Comparison of ENCODE assay signal across 3 fruit fly cellular contexts in the genomic region with DNA sequence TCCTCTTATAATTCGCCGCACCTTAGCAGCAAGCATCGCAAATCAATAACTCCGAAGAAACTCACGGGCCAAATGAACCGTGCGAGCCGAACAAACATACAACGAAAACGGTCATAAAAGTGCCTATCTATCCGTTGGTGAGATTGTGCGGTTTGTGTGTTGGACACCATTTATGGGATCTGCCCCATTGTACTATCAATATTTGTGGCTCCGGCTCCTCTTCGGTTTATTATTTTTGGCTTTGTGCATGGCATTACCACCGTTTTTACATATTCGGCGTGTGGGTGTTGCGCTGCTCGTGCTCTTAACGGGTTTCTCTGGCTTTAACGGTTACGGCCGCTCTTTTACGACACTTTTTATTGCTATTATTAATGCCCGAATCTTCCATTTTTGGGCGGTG.
TF ChIP-seq lines count a peak whose summit lies in the region.

No protein-coding gene starts in this region.

- no peak for TF ChIP-seq CTCF in whole organism, embryonic (GFP tag; optimal IDR thresholded peaks at IDR 0.05; lab: Kevin White, UChicago)

TF ChIP-seq in whole organism, embryonic, 481 proteins besides CTCF, POLR2A, EP300 and RAD21 (continues in another document):
- no peak for TF ChIP-seq CG1024 (GFP tag; IDR thresholded peaks at IDR 0.05; lab: Robert Waterston, UW)
- no peak for TF ChIP-seq scrt (GFP tag; optimal IDR thresholded peaks at IDR 0.05; lab: Kevin White, UChicago)
- TF ChIP-seq inv (GFP tag; IDR thresholded peaks at IDR 0.05; lab: Robert Waterston, UW; ENCODE audit: partially characterized antibody), result no peak
- TF ChIP-seq pita (GFP tag; optimal IDR thresholded peaks at IDR 0.05; lab: Kevin White, UChicago), result no peak
- no peak for TF ChIP-seq nau (GFP tag; optimal IDR thresholded peaks at IDR 0.05; lab: Kevin White, UChicago)
- no peak for TF ChIP-seq CG2889 (GFP tag; IDR thresholded peaks at IDR 0.05; lab: Robert Waterston, UW)
- TF ChIP-seq CG12155 (GFP tag; optimal IDR thresholded peaks at IDR 0.05; lab: Kevin White, UChicago), result no peak
- no peak for TF ChIP-seq bigmax (GFP tag; optimal IDR thresholded peaks at IDR 0.05; lab: Kevin White, UChicago)
- TF ChIP-seq CG2129 (GFP tag; IDR thresholded peaks at IDR 0.05; lab: Robert Waterston, UW; ENCODE audit: partially characterized antibody), result no peak
- no peak for TF ChIP-seq CG14710 (tag; optimal IDR thresholded peaks at IDR 0.05; lab: Kevin White, UChicago)
- TF ChIP-seq CG11085 (GFP tag; IDR thresholded peaks at IDR 0.05; lab: Robert Waterston, UW), result no peak
- no peak for TF ChIP-seq fd102C (GFP tag; optimal IDR thresholded peaks at IDR 0.05; lab: Kevin White, UChicago)
- TF ChIP-seq mirr (GFP tag; optimal IDR thresholded peaks at IDR 0.05; lab: Kevin White, UChicago), result peak; percentile 51
- TF ChIP-seq odd (GFP tag; optimal IDR thresholded peaks at IDR 0.05; lab: Kevin White, UChicago), result no peak
- no peak for TF ChIP-seq fd3F (GFP tag; optimal IDR thresholded peaks at IDR 0.05; lab: Kevin White, UChicago)
- no peak for TF ChIP-seq fd96Cb (tag; optimal IDR thresholded peaks at IDR 0.05; lab: Kevin White, UChicago)
- TF ChIP-seq mam (GFP tag; optimal IDR thresholded peaks at IDR 0.05; lab: Kevin White, UChicago), result no peak
- no peak for TF ChIP-seq ap (GFP tag; IDR thresholded peaks at IDR 0.05; lab: Robert Waterston, UW)
- no peak for TF ChIP-seq emc (GFP tag; optimal IDR thresholded peaks at IDR 0.05; lab: Kevin White, UChicago)
- TF ChIP-seq onecut (GFP tag; IDR thresholded peaks at IDR 0.05; lab: Robert Waterston, UW), result 0 out of 2 replicates have a peak, but pooled peaks have one; percentile 5
- TF ChIP-seq CG32772 (GFP tag; IDR thresholded peaks at IDR 0.05; lab: Robert Waterston, UW), result no peak
- peak; percentile 14 for TF ChIP-seq dmrt99B (tag; optimal IDR thresholded peaks at IDR 0.05; lab: Kevin White, UChicago)
- TF ChIP-seq NK7.1 (GFP tag; optimal IDR thresholded peaks at IDR 0.05; lab: Kevin White, UChicago), result no peak
- no peak for TF ChIP-seq Dfd (GFP tag; optimal IDR thresholded peaks at IDR 0.05; lab: Kevin White, UChicago)
- TF ChIP-seq pho (GFP tag; optimal IDR thresholded peaks at IDR 0.05; lab: Kevin White, UChicago), result no peak
- peak; percentile 26; the same call in 1 of the 2 replicates for TF ChIP-seq CG32532 (GFP tag; IDR thresholded peaks at IDR 0.05; lab: Robert Waterston, UW)
- TF ChIP-seq gro (GFP tag; optimal IDR thresholded peaks at IDR 0.05; lab: Kevin White, UChicago), result no peak
- no peak for TF ChIP-seq CG3163 (GFP tag; optimal IDR thresholded peaks at IDR 0.05; lab: Kevin White, UChicago)
- TF ChIP-seq Oaz (GFP tag; IDR thresholded peaks at IDR 0.05; lab: Robert Waterston, UW), result no peak

TF ChIP-seq in whole organism, prepupa, 60 proteins besides CTCF, POLR2A, EP300 and RAD21:
- TF ChIP-seq CG6163 (GFP tag; IDR thresholded peaks at IDR 0.05; lab: Robert Waterston, UW) (0 out of 3 replicates have a peak, but pooled peaks have one; percentile 5), Eip75B (GFP tag; optimal IDR thresholded peaks at IDR 0.05; lab: Kevin White, UChicago) (no peak), Eip78C (GFP tag; lab: Kevin White, UChicago) (peak; percentile 44), CG10631 (GFP tag; optimal IDR thresholded peaks at IDR 0.05; lab: Kevin White, UChicago) (no peak), fkh (GFP tag; optimal IDR thresholded peaks at IDR 0.05; lab: Kevin White, UChicago) (peak; percentile 63)
TF ChIP-seq in whole organism, prepupa: peak in this region for 3.

TF ChIP-seq in whole organism, pupa, 21 proteins besides CTCF, POLR2A, EP300 and RAD21:
- TF ChIP-seq CG4496 (GFP tag; IDR thresholded peaks at IDR 0.05; lab: Robert Waterston, UW) (0 out of 3 replicates have a peak, but pooled peaks have one; percentile 27), CG13204 (GFP tag; optimal IDR thresholded peaks at IDR 0.05; lab: Kevin White, UChicago) (no peak), CG10348 (GFP tag; IDR thresholded peaks at IDR 0.05; lab: Robert Waterston, UW) (no peak), CG17806 (tag; optimal IDR thresholded peaks at IDR 0.05; lab: Kevin White, UChicago) (no peak), EcR (GFP tag; optimal IDR thresholded peaks at IDR 0.05; lab: Kevin White, UChicago) (no peak), CG34367 (tag; optimal IDR thresholded peaks at IDR 0.05; lab: Kevin White, UChicago) (no peak), gl (tag; optimal IDR thresholded peaks at IDR 0.05; lab: Kevin White, UChicago) (no peak), Pif1B (GFP tag; optimal IDR thresholded peaks at IDR 0.05; lab: Kevin White, UChicago) (no peak)
